Fruit fly (Drosophila melanogaster): ENCODE data around the gene CG43348.

CG43348 gene

DNA sequence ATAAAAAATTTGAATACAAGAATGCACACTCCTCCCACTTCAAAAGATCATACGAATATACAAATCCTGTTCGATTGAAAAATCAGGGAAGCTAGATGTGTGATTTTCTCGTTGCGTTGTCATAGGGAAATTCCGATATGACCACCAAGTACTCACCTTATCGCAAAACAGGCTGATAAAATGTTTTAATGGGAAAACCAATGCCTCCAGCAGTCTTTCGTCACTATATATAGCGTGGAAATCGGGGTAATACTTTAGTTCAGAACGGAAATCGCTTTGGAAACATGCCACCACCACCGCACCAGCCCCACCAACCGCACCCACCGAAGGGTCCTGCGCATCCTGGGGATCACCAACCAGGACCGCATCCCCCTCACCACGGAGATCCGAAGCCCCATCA, at the start of gene CG43348, which contains the start of gene CG5139:
TSS of gene CG43348 (plus strand) at position 247 of the 400 bp plus-strand sequence.
TSS of gene CG5139 (minus strand) at position 101 of the 400 bp plus-strand sequence.
- no peak for TF ChIP-seq brk (GFP tag; optimal IDR thresholded peaks at IDR 0.05)
- TF ChIP-seq dmrt93B (GFP tag; optimal IDR thresholded peaks at IDR 0.05), result no peak
- TF ChIP-seq fru (GFP tag; optimal IDR thresholded peaks at IDR 0.05), result no peak
- no peak for TF ChIP-seq GATAd (GFP tag; optimal IDR thresholded peaks at IDR 0.05)
- no peak for TF ChIP-seq Vsx2 (GFP tag; optimal IDR thresholded peaks at IDR 0.05; ENCODE audit: partially characterized antibody)
- no peak for TF ChIP-seq tai (GFP tag; optimal IDR thresholded peaks at IDR 0.05)
- no peak for TF ChIP-seq woc (GFP tag; optimal IDR thresholded peaks at IDR 0.05)
- no peak for TF ChIP-seq Jra (GFP tag; optimal IDR thresholded peaks at IDR 0.05)
- TF ChIP-seq Hr78 (GFP tag; optimal IDR thresholded peaks at IDR 0.05), result no peak
- no peak for TF ChIP-seq CrebA (GFP tag; optimal IDR thresholded peaks at IDR 0.05; ENCODE audit: borderline replicate concordance)

DNA sequence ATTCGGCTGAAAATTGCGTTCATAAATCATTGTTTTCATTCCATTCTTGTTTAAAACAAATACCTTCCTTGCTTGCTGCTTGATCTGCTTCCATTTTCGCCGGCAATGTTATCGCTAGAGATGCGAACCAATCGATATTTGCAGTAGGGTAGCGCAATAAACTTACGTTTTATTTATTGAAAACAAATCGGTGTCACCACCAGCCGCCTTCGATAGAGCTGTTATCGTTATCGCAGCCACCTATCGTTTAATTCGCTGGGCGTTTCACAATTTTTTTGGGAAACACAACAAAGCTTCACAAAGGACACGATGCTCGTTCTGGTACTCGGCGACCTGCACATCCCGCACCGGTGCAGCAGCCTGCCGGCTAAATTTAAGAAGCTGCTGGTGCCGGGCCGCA, 48.7 kb upstream of the CG43348 start, which contains the start of the genes Tfb4 and Vps29:
TSS of gene Tfb4 (minus strand) at position 124 of the 400 bp plus-strand sequence.
TSS of gene Vps29 (plus strand) at position 213 of the 400 bp plus-strand sequence.
- TF ChIP-seq ey (GFP tag; optimal IDR thresholded peaks at IDR 0.05) (peak; percentile 67), Hr78 (GFP tag; optimal IDR thresholded peaks at IDR 0.05) (no peak), dsf (GFP tag; optimal IDR thresholded peaks at IDR 0.05; ENCODE audit: borderline replicate concordance) (no peak), OdsH (GFP tag; optimal IDR thresholded peaks at IDR 0.05) (peak; percentile 61), Dif (GFP tag; optimal IDR thresholded peaks at IDR 0.05; ENCODE audit: partially characterized antibody) (no peak), sv (GFP tag; optimal IDR thresholded peaks at IDR 0.05) (peak; percentile 7), Hnf4 (GFP tag; optimal IDR thresholded peaks at IDR 0.05) (no peak), brk (GFP tag; optimal IDR thresholded peaks at IDR 0.05) (no peak), usp (GFP tag; optimal IDR thresholded peaks at IDR 0.05) (no peak), GATAd (GFP tag; optimal IDR thresholded peaks at IDR 0.05) (peak; percentile 10), Myc (optimal IDR thresholded peaks at IDR 0.05) (no peak), tai (GFP tag; optimal IDR thresholded peaks at IDR 0.05) (no peak), HLH106 (tag; optimal IDR thresholded peaks at IDR 0.05) (peak; percentile 40), sage (GFP tag; optimal IDR thresholded peaks at IDR 0.05) (no peak), psq (GFP tag; optimal IDR thresholded peaks at IDR 0.05) (peak; percentile 43), Abd-B (GFP tag; optimal IDR thresholded peaks at IDR 0.05) (no peak), h (GFP tag; optimal IDR thresholded peaks at IDR 0.05) (peak; percentile 77), br (GFP tag; optimal IDR thresholded peaks at IDR 0.05) (peak; percentile 74), N (GFP tag; optimal IDR thresholded peaks at IDR 0.05) (no peak), jim (GFP tag; optimal IDR thresholded peaks at IDR 0.05) (no peak), Dfd (GFP tag; optimal IDR thresholded peaks at IDR 0.05) (no peak), Sp1 (GFP tag; optimal IDR thresholded peaks at IDR 0.05) (no peak), CrebA (GFP tag; optimal IDR thresholded peaks at IDR 0.05; ENCODE audit: borderline replicate concordance) (no peak), pan (optimal IDR thresholded peaks at IDR 0.05) (no peak), CG9705 (GFP tag; optimal IDR thresholded peaks at IDR 0.05) (no peak), foxo (GFP tag; optimal IDR thresholded peaks at IDR 0.05) (peak in 1 of 2 experiments; percentile 83), dl (GFP tag; optimal IDR thresholded peaks at IDR 0.05; ENCODE audit: insufficient read depth in 1 of 2, partially characterized antibody in 2 of 2) (no peak), dmrt93B (GFP tag; optimal IDR thresholded peaks at IDR 0.05) (no peak), rgr (GFP tag; optimal IDR thresholded peaks at IDR 0.05) (no peak), Mio (GFP tag; optimal IDR thresholded peaks at IDR 0.05) (no peak), CG32264 (GFP tag; optimal IDR thresholded peaks at IDR 0.05) (peak; percentile 1), Vsx2 (GFP tag; optimal IDR thresholded peaks at IDR 0.05; ENCODE audit: partially characterized antibody) (no peak), woc (GFP tag; optimal IDR thresholded peaks at IDR 0.05) (no peak), fru (GFP tag; optimal IDR thresholded peaks at IDR 0.05) (no peak), lola (GFP tag; optimal IDR thresholded peaks at IDR 0.05) (no peak), Rel (GFP tag; optimal IDR thresholded peaks at IDR 0.05) (no peak), Rel (tag; optimal IDR thresholded peaks at IDR 0.05) (peak; percentile 59), Hr83 (GFP tag; optimal IDR thresholded peaks at IDR 0.05; ENCODE audit: poor library complexity, severe bottlenecking) (peak; percentile 97), Jra (GFP tag; optimal IDR thresholded peaks at IDR 0.05) (no peak)

Data from whole organism, wandering third instar larva.